Worm (Caenorhabditis elegans): ENCODE measurements around the gene F46H5.2.
A peak's percentile ranks its signal among the peaks of the same experiment; 100 is the strongest.

DNA sequence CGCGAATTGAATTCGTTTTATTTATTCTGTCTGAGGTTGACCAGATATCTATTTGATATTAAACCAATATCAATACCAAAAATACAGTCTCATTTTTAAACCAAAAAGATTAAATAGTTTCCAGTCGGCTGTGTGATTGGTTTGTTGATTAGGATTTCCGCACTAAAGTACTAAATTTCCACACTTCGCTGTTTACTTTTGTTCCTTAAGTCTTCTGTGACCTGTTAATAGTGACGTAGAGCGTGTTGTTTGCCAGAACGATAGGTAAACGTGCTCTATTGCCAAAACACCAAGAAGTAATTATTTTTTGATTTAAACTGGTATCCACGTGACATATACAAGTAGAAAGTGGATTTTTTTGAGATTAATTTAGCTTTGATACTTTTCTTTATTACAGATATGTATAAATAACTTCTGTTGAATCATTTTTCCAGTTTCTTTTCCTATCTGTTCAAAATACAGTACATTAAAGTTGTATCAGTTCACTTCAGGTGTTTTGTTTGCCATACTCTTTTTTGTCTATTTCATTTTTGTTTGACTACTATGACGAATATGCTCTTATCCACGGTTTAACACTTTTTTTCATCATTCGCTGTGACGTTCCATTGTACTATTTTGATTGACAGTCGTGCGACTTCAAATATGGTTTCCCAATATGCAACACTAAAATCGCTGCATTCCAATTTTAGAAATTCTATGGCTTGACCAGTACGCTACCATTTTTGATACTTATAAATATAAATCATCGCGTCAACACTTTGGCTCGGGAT, 25.6 kb downstream of the F46H5.2 start:
- TF ChIP-seq mel-28 (tag; optimal IDR thresholded peaks at IDR 0.05; ENCODE audit: borderline replicate concordance) (no peak), madf-6 (GFP tag; IDR thresholded peaks at IDR 0.05) (no peak), nhr-120 (GFP tag; IDR thresholded peaks at IDR 0.05) (no peak), egrh-3 (GFP tag; IDR thresholded peaks at IDR 0.05) (no peak), mes-4 (tag; optimal IDR thresholded peaks at IDR 0.05) (no peak), hmg-20 (GFP tag; IDR thresholded peaks at IDR 0.05) (no peak), attf-5 (GFP tag; optimal IDR thresholded peaks at IDR 0.05) (no peak), unc-62 (GFP tag; optimal IDR thresholded peaks at IDR 0.05) (peak; percentile 89), lin-54 (GFP tag; optimal IDR thresholded peaks at IDR 0.05) (no peak), Y67H2A.10 (GFP tag; conservative IDR thresholded peaks at IDR 0.05) (no peak)

Data from whole organism, young adult.